Worm (Caenorhabditis elegans) whole organism, L1 larva: ENCODE data around the gene F01G12.18.

Experiments
- C04F5.9 ChIP-seq: sonication (generic microtip); optimal IDR thresholded peaks from 2 replicates; lab custom pipeline; 2016; ENCODE audit warnings: missing genetic modification characterization, missing compliant biosample characterization
- C16A3.4 ChIP-seq: fragments of 150-350 bp; optimal IDR thresholded peaks from 2 replicates; lab custom pipeline; 2014; ENCODE audit warnings: missing biosample characterization, missing genetic modification characterization
- C34B4.2 ChIP-seq: sonication (generic microtip); optimal IDR thresholded peaks from 2 replicates; lab custom pipeline; 2017; ENCODE audit warnings: mild to moderate bottlenecking, missing genetic modification characterization, missing compliant biosample characterization
- Y116A8C.19 ChIP-seq: sonication (generic microtip); optimal IDR thresholded peaks from 2 replicates; lab custom pipeline; 2016; ENCODE audit warnings: missing compliant biosample characterization, missing genetic modification characterization, borderline replicate concordance
- alr-1 ChIP-seq: fragments of 200-800 bp; sonication (Bioruptor generic); optimal IDR thresholded peaks from 2 replicates; lab custom pipeline; 2018; ENCODE audit warnings: borderline replicate concordance, mild to moderate bottlenecking, missing genetic modification characterization, missing compliant biosample characterization
- aly-2 ChIP-seq: fragments of 150-350 bp; optimal IDR thresholded peaks from 2 replicates; lab custom pipeline; 2014; ENCODE audit warnings: missing biosample characterization, missing genetic modification characterization
- ama-1 ChIP-seq: fragments of 150-350 bp; optimal IDR thresholded peaks from 2 replicates; lab custom pipeline; 2014
- blmp-1 ChIP-seq: fragments of 150-350 bp; optimal IDR thresholded peaks from 2 replicates; lab custom pipeline; 2014; ENCODE audit warnings: missing biosample characterization, missing genetic modification characterization
- ceh-63 ChIP-seq: fragments of 200-800 bp; sonication (Bioruptor generic); optimal IDR thresholded peaks from 2 replicates; lab custom pipeline; 2018; ENCODE audit warnings: mild to moderate bottlenecking, missing genetic modification characterization, missing compliant biosample characterization
- dpl-1 ChIP-seq, 3 experiments: fragments of 150-350 bp in 2 of 3; sonication (generic microtip) in 1 of 3; optimal IDR thresholded peaks; 2 replicates each; lab custom pipeline; 2014 to 2017; ENCODE audit warnings: missing biosample characterization in 3 of 3, missing genetic modification characterization in 3 of 3, missing genetic modification reagents in 3 of 3
- dsc-1 ChIP-seq: sonication (generic microtip); optimal IDR thresholded peaks from 2 replicates; lab custom pipeline; 2016; ENCODE audit warnings: mild to moderate bottlenecking, missing genetic modification characterization, missing compliant biosample characterization
- efl-1 ChIP-seq, 4 experiments: fragments of 150-350 bp; optimal IDR thresholded peaks in 3 of 4; peaks in 1 of 4; 1 replicate in 1 of 4; 2 replicates in 3 of 4; lab custom pipeline; 2014; ENCODE audit warnings: missing biosample characterization in 2 of 4, missing genetic modification characterization in 2 of 4, missing genetic modification reagents in 2 of 4
- elt-2 ChIP-seq: sonication (generic microtip); optimal IDR thresholded peaks from 2 replicates; lab custom pipeline; 2016; ENCODE audit warnings: missing genetic modification characterization, mild to moderate bottlenecking, inconsistent platforms, missing compliant biosample characterization, missing genetic modification reagents
- fkh-10 ChIP-seq: sonication (generic microtip); optimal IDR thresholded peaks from 2 replicates; lab custom pipeline; 2017; ENCODE audit warnings: missing biosample characterization, missing genetic modification reagents, missing genetic modification characterization
- hlh-4 ChIP-seq: sonication (generic microtip); optimal IDR thresholded peaks from 2 replicates; lab custom pipeline; 2016; ENCODE audit warnings: mild to moderate bottlenecking, missing genetic modification characterization, missing compliant biosample characterization
- jun-1 ChIP-seq: fragments of 150-350 bp; optimal IDR thresholded peaks from 2 replicates; lab custom pipeline; 2014; ENCODE audit warnings: missing biosample characterization, missing genetic modification reagents, missing genetic modification characterization
- lin-14 ChIP-seq: fragments of 200-800 bp; sonication (Bioruptor generic); optimal IDR thresholded peaks from 2 replicates; lab custom pipeline; 2018; ENCODE audit warnings: mild to moderate bottlenecking, missing genetic modification characterization, moderate library complexity, missing compliant biosample characterization
- lin-15B ChIP-seq: fragments of 150-350 bp; sonication (generic microtip); optimal IDR thresholded peaks from 3 replicates; lab custom pipeline; 2014; ENCODE audit warnings: missing biosample characterization, missing genetic modification characterization
- lin-35 ChIP-seq, 2 experiments: fragments of 150-350 bp; optimal IDR thresholded peaks; 2 replicates each; lab custom pipeline; 2014; ENCODE audit warnings: missing biosample characterization in 2 of 2, missing genetic modification characterization in 2 of 2, missing genetic modification reagents in 2 of 2
- lsy-2 ChIP-seq, 2 experiments: fragments of 150-350 bp; optimal IDR thresholded peaks; 2 replicates each; lab custom pipeline; 2014; ENCODE audit warnings: missing biosample characterization in 2 of 2, missing genetic modification characterization in 2 of 2
- mab-9 ChIP-seq: fragments of 200-800 bp; sonication (Bioruptor generic); IDR thresholded peaks from 2 replicates; pipeline ENCODE4 v1.3.6; 2022; ENCODE audit warnings: missing genetic modification reagents, missing genetic modification characterization, missing compliant biosample characterization
- nhr-12 ChIP-seq: sonication (generic microtip); optimal IDR thresholded peaks from 2 replicates; lab custom pipeline; 2017; ENCODE audit warnings: missing biosample characterization, missing genetic modification characterization
- nhr-19 ChIP-seq: fragments of 200-800 bp; sonication (Bioruptor generic); conservative IDR thresholded peaks from 2 replicates; pipeline ENCODE4 v1.3.6; 2022; ENCODE audit warnings: missing genetic modification characterization, missing compliant biosample characterization
- nhr-20 ChIP-seq: sonication (generic microtip); optimal IDR thresholded peaks from 2 replicates; lab custom pipeline; 2016; ENCODE audit warnings: mild to moderate bottlenecking, missing genetic modification characterization, missing compliant biosample characterization
- nhr-28 ChIP-seq: fragments of 150-350 bp; optimal IDR thresholded peaks from 2 replicates; lab custom pipeline; 2014; ENCODE audit warnings: missing biosample characterization, missing genetic modification characterization
- nhr-71 ChIP-seq: sonication (generic microtip); optimal IDR thresholded peaks from 2 replicates; lab custom pipeline; 2016; ENCODE audit warnings: mild to moderate bottlenecking, missing genetic modification characterization, moderate library complexity, missing compliant biosample characterization
- nhr-84 ChIP-seq: sonication (generic microtip); optimal IDR thresholded peaks from 2 replicates; lab custom pipeline; 2017; ENCODE audit warnings: missing biosample characterization, missing genetic modification characterization
- nhr-85 ChIP-seq: sonication (generic microtip); peaks from one replicate; lab custom pipeline; 2016; ENCODE audit warnings: missing genetic modification characterization, inconsistent platforms, missing compliant biosample characterization
- nhr-90 ChIP-seq: sonication (generic microtip); optimal IDR thresholded peaks from 2 replicates; lab custom pipeline; 2016; ENCODE audit warnings: mild to moderate bottlenecking, missing genetic modification characterization, missing compliant biosample characterization; ENCODE audit not compliant: poor library complexity
- pqm-1 ChIP-seq: sonication (generic microtip); optimal IDR thresholded peaks from 3 replicates; lab custom pipeline; 2017; ENCODE audit warnings: missing biosample characterization, missing genetic modification characterization
- rnt-1 ChIP-seq: sonication (generic microtip); optimal IDR thresholded peaks from 2 replicates; lab custom pipeline; 2016; ENCODE audit warnings: mild to moderate bottlenecking, missing genetic modification characterization, moderate library complexity, missing compliant biosample characterization
- skn-1 ChIP-seq: fragments of 150-350 bp; optimal IDR thresholded peaks from 2 replicates; lab custom pipeline; 2014; ENCODE audit warnings: missing biosample characterization, missing genetic modification characterization
- snu-23 ChIP-seq: sonication (generic microtip); optimal IDR thresholded peaks from 2 replicates; lab custom pipeline; 2016; ENCODE audit warnings: missing genetic modification characterization, missing compliant biosample characterization
- sox-4 ChIP-seq: sonication (generic microtip); optimal IDR thresholded peaks from 2 replicates; lab custom pipeline; 2016; ENCODE audit warnings: missing genetic modification characterization, missing compliant biosample characterization
- sptf-1 ChIP-seq: fragments of 150-350 bp; optimal IDR thresholded peaks from 2 replicates; lab custom pipeline; 2014; ENCODE audit warnings: missing biosample characterization, missing genetic modification characterization
- sup-37 ChIP-seq: fragments of 200-800 bp; sonication (Bioruptor generic); optimal IDR thresholded peaks from 2 replicates; lab custom pipeline; 2018; ENCODE audit warnings: mild to moderate bottlenecking, missing genetic modification characterization, missing compliant biosample characterization
- tbx-2 ChIP-seq: sonication (generic microtip); optimal IDR thresholded peaks from 2 replicates; lab custom pipeline; 2016; ENCODE audit warnings: missing genetic modification characterization, missing compliant biosample characterization
- tlp-1 ChIP-seq: fragments of 150-350 bp; optimal IDR thresholded peaks from 2 replicates; lab custom pipeline; 2014; ENCODE audit warnings: missing biosample characterization, missing genetic modification characterization
- unc-62 ChIP-seq: fragments of 150-350 bp; optimal IDR thresholded peaks from 2 replicates; lab custom pipeline; 2014; ENCODE audit warnings: missing biosample characterization, missing genetic modification reagents, missing genetic modification characterization
- unc-86 ChIP-seq: sonication (generic microtip); optimal IDR thresholded peaks from 2 replicates; lab custom pipeline; 2016; ENCODE audit warnings: missing genetic modification characterization, missing compliant biosample characterization
- vab-15 ChIP-seq: sonication (generic microtip); optimal IDR thresholded peaks from 2 replicates; lab custom pipeline; 2017; ENCODE audit warnings: missing genotype, mild to moderate bottlenecking, missing genetic modification characterization, missing compliant biosample characterization
- zag-1 ChIP-seq: fragments of 150-350 bp; optimal IDR thresholded peaks from 2 replicates; lab custom pipeline; 2014; ENCODE audit warnings: missing biosample characterization, missing genetic modification characterization

The F01G12.18 gene

ce11 chrX:16369454-16369853 lies 28.8 kb downstream of the F01G12.18 start:
- TF ChIP-seq efl-1 (optimal IDR thresholded peaks at IDR 0.05; lab: Kevin White, UChicago) = no peak
- TF ChIP-seq efl-1 (GFP tag; optimal IDR thresholded peaks at IDR 0.05 in 1 of 2; lab: Kevin White, UChicago) = peak in 1 of 2 experiments; percentile 81
- no peak for TF ChIP-seq vab-15 (tag; lab: Kevin White, UChicago)

- TF ChIP-seq tlp-1 (tag; lab: Kevin White, UChicago) (no peak), nhr-85 (tag; lab: Kevin White, UChicago) (peak; percentile 18), rnt-1 (tag; lab: Kevin White, UChicago) (no peak), fkh-10 (GFP tag; lab: Kevin White, UChicago) (peak; percentile 22)
These were observed 29.3 kb downstream of the F01G12.18 start for ce11 chrX:16368969-16369368.

DNA sequence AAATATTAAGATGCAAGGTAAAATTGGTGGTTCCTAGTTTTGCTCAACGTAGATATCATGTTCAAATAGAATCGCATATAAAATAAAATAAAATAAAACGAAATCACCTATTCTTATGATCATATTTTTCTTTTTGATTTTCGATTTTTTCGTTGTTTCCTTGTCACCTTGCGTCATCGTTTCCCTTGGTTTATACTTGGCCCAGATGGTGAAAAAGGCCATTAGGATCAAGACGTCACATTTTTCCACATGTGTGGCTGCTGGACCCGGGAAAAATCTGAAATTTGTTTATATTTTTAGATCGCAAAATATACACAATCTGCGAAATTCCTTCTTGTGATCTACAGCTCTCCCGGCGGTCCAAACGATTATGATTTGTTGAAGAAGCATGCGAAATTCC lies 31.3 kb downstream of the F01G12.18 start, which contains the start of gene ace-1:
TSS of gene ace-1 (plus strand) at position 301 of the 400 bp plus-strand sequence.
- TF ChIP-seq zag-1 (tag; lab: Kevin White, UChicago) = no peak
- TF ChIP-seq lin-15B (tag; lab: Kevin White, UChicago) = no peak
- TF ChIP-seq hlh-4 (tag; lab: Kevin White, UChicago) = no peak
- TF ChIP-seq jun-1 (tag; lab: Kevin White, UChicago) = no peak
- no peak for TF ChIP-seq blmp-1 (tag; lab: Kevin White, UChicago)
- TF ChIP-seq C34B4.2 (tag; lab: Kevin White, UChicago) = no peak
- no peak for TF ChIP-seq ceh-63
- no peak for TF ChIP-seq nhr-19 (GFP tag; lab: Robert Waterston, UW)
- TF ChIP-seq fkh-10 (GFP tag; lab: Kevin White, UChicago) = no peak
- TF ChIP-seq elt-2 (tag; lab: Kevin White, UChicago) = no peak
- TF ChIP-seq efl-1 (optimal IDR thresholded peaks at IDR 0.05; lab: Kevin White, UChicago) = no peak
- TF ChIP-seq efl-1 (GFP tag; optimal IDR thresholded peaks at IDR 0.05 in 1 of 2; lab: Kevin White, UChicago) = no peak
- TF ChIP-seq unc-62 (GFP tag; lab: Kevin White, UChicago) = no peak
- no peak for TF ChIP-seq pqm-1 (tag; lab: Kevin White, UChicago)
- TF ChIP-seq ama-1 (lab: Kevin White, UChicago) = no peak
- no peak for TF ChIP-seq nhr-85 (tag; lab: Kevin White, UChicago)
- no peak for TF ChIP-seq snu-23 (GFP tag; lab: Kevin White, UChicago)
- TF ChIP-seq rnt-1 (tag; lab: Kevin White, UChicago) = no peak
- TF ChIP-seq aly-2 (tag; lab: Kevin White, UChicago) = no peak
- TF ChIP-seq sup-37 (GFP tag; lab: Kevin White, UChicago) = no peak
- TF ChIP-seq, all 84 proteins: peak for 0

ce11 chrX:16366508-16366907 lies 31.8 kb downstream of the F01G12.18 start:
- TF ChIP-seq tbx-2 (tag; lab: Kevin White, UChicago) = no peak

DNA sequence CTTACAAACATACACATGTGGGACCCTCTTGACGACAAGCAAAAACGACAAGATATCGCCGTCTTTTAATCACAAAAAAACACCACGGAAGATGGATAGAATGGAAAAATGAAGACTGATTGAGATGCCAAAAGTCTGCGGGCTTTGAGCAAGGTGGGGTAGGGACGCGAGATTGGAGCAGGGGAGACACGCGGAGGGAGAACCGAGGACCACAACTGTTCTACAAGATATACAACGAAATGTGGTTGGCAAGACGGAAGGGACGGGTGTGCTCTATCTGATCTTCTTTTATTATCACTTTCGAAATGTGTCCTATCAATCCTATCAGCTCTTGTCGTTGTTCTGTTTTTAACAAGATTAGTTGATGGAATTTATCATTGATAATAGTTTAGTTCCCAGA lies 34.6 kb downstream of the F01G12.18 start:
- TF ChIP-seq nhr-71 (tag; lab: Kevin White, UChicago) (peak; percentile 11), fkh-10 (GFP tag; lab: Kevin White, UChicago) (peak; percentile 38), aly-2 (tag; lab: Kevin White, UChicago) (no peak), mab-9 (GFP tag; lab: Robert Waterston, UW) (no peak), nhr-20 (tag; lab: Kevin White, UChicago) (no peak), lin-14 (GFP tag; lab: Kevin White, UChicago) (peak; percentile 75), skn-1 (tag; lab: Kevin White, UChicago) (no peak), unc-86 (tag; lab: Kevin White, UChicago) (no peak), tbx-2 (tag; lab: Kevin White, UChicago) (no peak), rnt-1 (tag; lab: Kevin White, UChicago) (peak; percentile 29), nhr-90 (tag; lab: Kevin White, UChicago) (no peak), sptf-1 (no peak)

DNA sequence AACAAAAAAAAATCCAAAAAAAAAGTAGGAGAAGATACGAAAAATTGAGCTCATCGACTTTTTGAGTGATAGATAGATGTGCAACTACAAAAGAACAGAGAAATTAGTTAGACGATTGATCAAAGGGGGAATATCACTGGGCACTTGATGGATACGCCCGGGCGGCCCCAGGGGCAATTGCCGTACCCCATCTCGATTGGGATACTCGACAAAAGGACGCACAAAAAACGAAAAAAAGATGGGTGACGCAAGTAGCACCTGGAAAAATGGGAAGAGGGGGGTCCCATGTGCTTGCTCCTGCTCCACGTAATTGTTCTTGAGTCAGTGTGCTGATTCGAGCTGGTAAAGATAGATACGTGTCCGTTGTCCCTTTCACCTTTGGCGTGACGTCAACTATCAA lies 37.3 kb downstream of the F01G12.18 start:
- no peak for TF ChIP-seq lsy-2 (tag; optimal IDR thresholded peaks at IDR 0.05; lab: Kevin White, UChicago)
- TF ChIP-seq C04F5.9 = no peak
- TF ChIP-seq unc-62 (GFP tag; lab: Kevin White, UChicago) = no peak
- no peak for TF ChIP-seq sox-4 (tag; lab: Kevin White, UChicago)
- TF ChIP-seq dsc-1 (tag; lab: Kevin White, UChicago) = no peak
- TF ChIP-seq fkh-10 (GFP tag; lab: Kevin White, UChicago) = peak; percentile 14
- TF ChIP-seq nhr-84 = no peak
- TF ChIP-seq nhr-28 (tag; lab: Kevin White, UChicago) = no peak
- no peak for TF ChIP-seq C16A3.4
- no peak for TF ChIP-seq C34B4.2 (tag; lab: Kevin White, UChicago)
- TF ChIP-seq Y116A8C.19 (tag; lab: Kevin White, UChicago) = no peak
- no peak for TF ChIP-seq nhr-12 (tag; lab: Kevin White, UChicago)
- no peak for TF ChIP-seq dpl-1 (GFP tag; optimal IDR thresholded peaks at IDR 0.05; lab: Kevin White, UChicago)
- TF ChIP-seq alr-1 (tag; lab: Kevin White, UChicago) = no peak
- no peak for TF ChIP-seq lin-35 (GFP tag; optimal IDR thresholded peaks at IDR 0.05; lab: Kevin White, UChicago)
- no peak for TF ChIP-seq efl-1 (optimal IDR thresholded peaks at IDR 0.05; lab: Kevin White, UChicago)
- no peak for TF ChIP-seq efl-1 (GFP tag; optimal IDR thresholded peaks at IDR 0.05 in 1 of 2; lab: Kevin White, UChicago)
